Fruit fly (Drosophila melanogaster) whole organism, prepupa: ENCODE data around the gene Ccn.

Experiments used
- dac ChIP-seq: fragments of 200-800 bp; sonication (Bioruptor generic); optimal IDR thresholded peaks from 2 replicates; lab custom pipeline; 2017; ENCODE audit warnings: missing biosample characterization, mild to moderate bottlenecking, missing genetic modification characterization
- salr ChIP-seq, 2 experiments: fragments of 200-800 bp; sonication (Bioruptor generic); optimal IDR thresholded peaks; 3 replicates each; lab custom pipeline; 2016 to 2018; ENCODE audit warnings: missing biosample characterization in 2 of 2, missing genetic modification characterization in 2 of 2, mild to moderate bottlenecking in 1 of 2

DNA sequence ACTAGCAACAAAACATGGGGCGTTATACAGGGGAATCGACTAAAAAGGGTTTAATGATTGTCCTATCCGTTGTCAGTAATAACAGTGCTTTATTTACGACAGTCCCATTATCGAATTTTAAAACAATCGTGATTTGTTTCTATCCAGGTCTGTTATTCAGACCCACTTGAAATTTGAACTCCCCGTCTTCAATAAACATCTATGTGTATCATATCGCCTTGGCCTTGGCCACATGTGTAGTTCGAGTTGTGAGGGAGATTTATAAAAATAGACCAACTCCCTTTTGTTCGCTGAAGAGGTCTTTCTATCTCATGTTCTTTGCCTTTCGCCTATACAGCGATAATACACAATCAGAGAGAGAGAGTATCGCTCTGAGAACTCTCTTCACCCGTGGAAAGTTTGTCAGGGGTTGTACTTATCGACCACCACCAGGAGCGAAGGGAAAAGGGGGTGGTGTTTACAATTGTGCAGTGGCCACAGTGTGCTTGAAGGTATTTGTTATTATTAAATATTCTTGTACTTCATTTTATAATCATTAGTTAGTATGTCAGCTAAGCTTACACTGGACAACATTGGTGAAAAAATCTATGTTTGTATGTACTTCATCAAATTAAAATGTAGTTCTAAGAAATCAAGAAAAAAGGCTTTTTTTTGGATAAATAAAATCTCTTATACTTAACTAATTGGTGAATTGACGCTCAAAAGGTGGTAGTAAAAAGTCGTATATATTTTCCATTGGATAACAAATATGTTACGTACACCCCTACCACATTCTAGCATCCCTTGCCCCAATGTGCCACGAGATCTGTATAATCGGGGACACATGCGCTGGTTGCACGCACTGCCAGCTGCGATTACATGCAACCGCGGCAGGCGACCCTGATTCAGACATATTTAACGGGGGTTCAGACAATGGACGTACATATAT is 67.6 kb downstream of the Ccn start:
- TF ChIP-seq dac (GFP tag; lab: Kevin White, UChicago): no peak
- peak; percentile 36 to 77 for TF ChIP-seq salr (GFP tag; optimal IDR thresholded peaks at IDR 0.05; lab: Kevin White, UChicago)
